Worm (Caenorhabditis elegans) whole organism, L3 larva: Measurements from ENCODE around the gene Y69A2AR.18.

Source experiments
- R02D3.7 ChIP-seq: fragments of 150-350 bp; optimal IDR thresholded peaks from 2 replicates; lab custom pipeline; 2014; ENCODE audit warnings: missing biosample characterization, missing genetic modification characterization
- aly-2 ChIP-seq: fragments of 150-350 bp; optimal IDR thresholded peaks from 2 replicates; lab custom pipeline; 2014; ENCODE audit warnings: missing biosample characterization, missing genetic modification characterization
- ama-1 ChIP-seq: fragments of 150-350 bp; optimal IDR thresholded peaks from 2 replicates; lab custom pipeline; 2018
- ceh-16 ChIP-seq: sonication (generic microtip); optimal IDR thresholded peaks from 2 replicates; lab custom pipeline; 2017; ENCODE audit warnings: missing biosample characterization, missing genetic modification characterization
- ceh-28 ChIP-seq: fragments of 150-350 bp; optimal IDR thresholded peaks from 2 replicates; lab custom pipeline; 2014; ENCODE audit warnings: missing biosample characterization, missing genetic modification reagents, missing genetic modification characterization
- daf-12 ChIP-seq: fragments of 150-350 bp; optimal IDR thresholded peaks from 2 replicates; lab custom pipeline; 2014; ENCODE audit warnings: missing biosample characterization, missing genetic modification reagents, missing genetic modification characterization
- egl-5 ChIP-seq: fragments of 150-350 bp; optimal IDR thresholded peaks from 2 replicates; lab custom pipeline; 2017; ENCODE audit warnings: missing biosample characterization, missing genetic modification reagents, missing genetic modification characterization, inconsistent platforms
- elt-2 ChIP-seq: sonication (generic microtip); optimal IDR thresholded peaks from 2 replicates; lab custom pipeline; 2016; ENCODE audit warnings: missing genetic modification reagents, mild to moderate bottlenecking, missing genetic modification characterization, missing compliant biosample characterization
- elt-3 ChIP-seq, 3 experiments: fragments of 150-350 bp in 1 of 3; sonication (generic microtip) in 2 of 3; optimal IDR thresholded peaks; 2 replicates in 2 of 3; 4 replicates in 1 of 3; lab custom pipeline; 2014 to 2017; ENCODE audit warnings: missing biosample characterization in 3 of 3, missing genetic modification characterization in 3 of 3
- fkh-10 ChIP-seq: sonication (generic microtip); optimal IDR thresholded peaks from 2 replicates; lab custom pipeline; 2017; ENCODE audit warnings: missing biosample characterization, missing genetic modification reagents, missing genetic modification characterization
- fos-1 ChIP-seq: fragments of 150-350 bp; optimal IDR thresholded peaks from 2 replicates; lab custom pipeline; 2014; ENCODE audit warnings: missing biosample characterization, missing genetic modification characterization
- nhr-11 ChIP-seq: fragments of 150-350 bp; optimal IDR thresholded peaks from 2 replicates; lab custom pipeline; 2014; ENCODE audit warnings: missing biosample characterization, missing genetic modification characterization
- nhr-12 ChIP-seq: fragments of 150-350 bp; optimal IDR thresholded peaks from 2 replicates; lab custom pipeline; 2014; ENCODE audit warnings: missing biosample characterization, missing genetic modification characterization
- nhr-23 ChIP-seq: fragments of 150-350 bp; optimal IDR thresholded peaks from 2 replicates; lab custom pipeline; 2014; ENCODE audit warnings: missing biosample characterization, missing genetic modification reagents, missing genetic modification characterization
- nhr-237 ChIP-seq: fragments of 150-350 bp; optimal IDR thresholded peaks from 2 replicates; lab custom pipeline; 2014; ENCODE audit warnings: missing biosample characterization, missing genetic modification characterization
- nhr-28 ChIP-seq: fragments of 150-350 bp; optimal IDR thresholded peaks from 2 replicates; lab custom pipeline; 2014; ENCODE audit warnings: missing biosample characterization, missing genetic modification characterization
- nhr-43 ChIP-seq: sonication (generic microtip); optimal IDR thresholded peaks from 2 replicates; lab custom pipeline; 2016; ENCODE audit warnings: mild to moderate bottlenecking, missing genetic modification characterization, missing compliant biosample characterization; ENCODE audit not compliant: poor library complexity, severe bottlenecking
- nhr-67 ChIP-seq: fragments of 150-350 bp; optimal IDR thresholded peaks from 2 replicates; lab custom pipeline; 2014; ENCODE audit warnings: missing biosample characterization, missing genetic modification characterization
- nhr-77 ChIP-seq: fragments of 150-350 bp; optimal IDR thresholded peaks from 2 replicates; lab custom pipeline; 2014; ENCODE audit warnings: missing biosample characterization, missing genetic modification characterization
- sea-2 ChIP-seq: fragments of 150-350 bp; sonication (generic microtip); optimal IDR thresholded peaks from 4 replicates; lab custom pipeline; 2014; ENCODE audit warnings: missing biosample characterization, missing genetic modification reagents, missing genetic modification characterization
- tbx-2 ChIP-seq: sonication (generic microtip); optimal IDR thresholded peaks from 2 replicates; lab custom pipeline; 2016; ENCODE audit warnings: mild to moderate bottlenecking, missing genetic modification characterization, missing compliant biosample characterization
- unc-39 ChIP-seq: sonication (generic microtip); optimal IDR thresholded peaks from 4 replicates; lab custom pipeline; 2017; ENCODE audit warnings: missing biosample characterization, missing genetic modification characterization
- unc-62 ChIP-seq: fragments of 150-350 bp; sonication (generic microtip); optimal IDR thresholded peaks from 4 replicates; lab custom pipeline; 2014; ENCODE audit warnings: missing biosample characterization, missing genetic modification reagents, missing genetic modification characterization
- zag-1 ChIP-seq: fragments of 150-350 bp; optimal IDR thresholded peaks from 2 replicates; lab custom pipeline; 2014; ENCODE audit warnings: missing biosample characterization, missing genetic modification characterization
- ztf-11 ChIP-seq: fragments of 150-350 bp; optimal IDR thresholded peaks from 2 replicates; lab custom pipeline; 2014; ENCODE audit warnings: missing biosample characterization, missing genetic modification characterization

Gene Y69A2AR.18

DNA sequence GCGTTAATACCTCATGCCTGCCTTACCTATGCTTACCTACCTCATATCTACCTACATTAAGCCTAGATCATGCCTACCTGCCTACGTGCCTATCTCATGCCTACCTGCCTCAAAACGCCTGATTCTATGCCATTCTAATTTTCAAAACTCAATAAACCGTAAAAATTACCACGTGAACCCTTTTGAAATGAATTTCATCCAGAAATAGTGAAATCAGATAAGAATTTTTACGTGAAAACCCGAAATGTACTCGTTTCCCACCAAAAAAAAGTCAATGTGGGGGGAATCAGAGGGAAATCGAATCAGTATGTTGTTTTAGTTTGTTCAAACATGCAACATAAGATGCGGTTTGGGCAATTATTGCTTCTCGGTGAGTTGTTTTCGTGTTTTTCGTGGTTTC is 7.0 kb upstream of the Y69A2AR.18 start, which contains the start of gene Y69A2AR.19:
Gene Y69A2AR.19, plus strand, starts transcription at position 301 of the 400 bp plus-strand sequence.
- TF ChIP-seq zag-1 (tag; lab: Kevin White, UChicago) (no peak), sea-2 (no peak), fos-1 (no peak), ama-1 (lab: Kevin White, UChicago) (no peak), nhr-12 (tag; lab: Kevin White, UChicago) (no peak), tbx-2 (tag; lab: Kevin White, UChicago) (no peak), egl-5 (tag; lab: Kevin White, UChicago) (no peak), nhr-67 (no peak)
- TF ChIP-seq, all 47 proteins: peak for 0

DNA sequence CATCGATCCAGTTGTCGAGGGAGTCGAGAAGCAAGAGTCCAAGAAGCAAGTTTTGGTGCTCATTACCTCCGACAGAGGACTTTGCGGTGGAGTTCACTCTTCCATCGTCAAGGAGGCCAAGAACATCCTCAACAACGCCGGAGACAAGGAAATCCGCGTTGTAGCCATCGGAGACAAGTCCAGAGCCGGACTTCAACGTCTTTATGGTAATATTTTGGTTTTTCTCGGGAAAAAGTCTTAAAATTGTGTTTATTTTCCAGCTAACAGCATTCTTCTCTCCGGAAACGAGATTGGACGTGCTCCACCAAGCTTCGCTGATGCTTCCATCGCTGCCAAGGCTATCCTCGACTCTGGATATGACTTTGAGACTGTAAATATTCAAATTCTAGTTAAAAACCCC is 549 bp downstream of the Y69A2AR.18 start:
- TF ChIP-seq nhr-43 (tag; lab: Kevin White, UChicago) = no peak
- TF ChIP-seq elt-3 (tag; optimal IDR thresholded peaks at IDR 0.05; lab: Kevin White, UChicago) = no peak
- no peak for TF ChIP-seq nhr-237 (tag; lab: Kevin White, UChicago)
- no peak for TF ChIP-seq unc-62 (GFP tag; lab: Kevin White, UChicago)

DNA sequence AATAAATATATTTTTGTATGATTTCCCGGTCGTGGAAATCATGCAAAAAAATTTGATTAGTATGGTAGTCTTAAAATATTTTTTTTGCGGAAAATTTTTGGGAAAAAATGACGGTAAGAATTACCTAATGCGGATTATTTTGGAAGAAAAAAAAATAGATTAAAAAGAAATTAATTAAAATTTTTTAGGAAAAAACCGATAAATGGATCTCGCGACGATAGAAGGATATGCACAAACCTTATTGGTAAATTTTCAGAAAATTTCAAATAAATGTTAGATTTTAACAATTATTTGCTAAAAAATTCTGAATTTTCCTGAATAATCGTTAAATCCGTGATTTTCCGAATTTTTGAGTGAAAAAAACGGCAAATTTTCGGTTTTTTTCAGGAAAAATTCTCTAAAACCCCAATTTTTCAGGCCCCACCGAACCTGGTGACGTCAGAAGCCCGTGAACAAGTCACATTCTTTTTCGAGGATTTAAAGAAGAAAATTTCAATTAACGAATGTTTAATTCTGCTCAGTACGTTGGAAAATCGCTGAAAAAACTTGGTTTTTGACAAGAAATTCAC is 2.2 kb downstream of the Y69A2AR.18 start, which contains the start of gene Y69A2AR.16:
Gene Y69A2AR.16, plus strand, starts transcription at position 189 of the 569 bp plus-strand sequence.
- TF ChIP-seq ceh-16 (tag; lab: Kevin White, UChicago) = no peak
- TF ChIP-seq elt-2 = peak; percentile 10
- TF ChIP-seq ztf-11 = no peak
- peak; percentile 27 for TF ChIP-seq aly-2 (tag; lab: Kevin White, UChicago)
- TF ChIP-seq daf-12 (tag; lab: Kevin White, UChicago) = no peak
- TF ChIP-seq R02D3.7 (tag; lab: Kevin White, UChicago) = no peak

DNA sequence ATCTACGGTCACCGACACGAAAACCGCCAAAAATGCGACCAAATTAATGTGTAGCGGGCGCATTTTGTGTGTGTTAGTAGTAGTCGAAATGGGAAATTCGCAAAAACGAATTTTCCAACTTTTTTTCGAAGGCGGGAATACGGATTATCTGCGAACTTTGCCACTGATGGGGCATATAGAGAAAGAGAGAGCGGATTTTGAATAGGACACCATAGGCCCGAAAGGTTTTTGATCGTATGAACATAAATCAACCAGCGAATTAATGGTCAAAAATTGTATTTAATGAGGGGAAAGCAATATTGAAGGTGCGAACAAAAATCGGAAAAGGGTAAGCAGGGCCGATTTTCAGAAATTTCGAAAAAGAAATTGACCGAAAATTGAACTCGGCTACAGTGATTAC is 12.3 kb downstream of the Y69A2AR.18 start, which contains the start of gene Y69A2AR.22:
Gene Y69A2AR.22, minus strand, starts transcription at position 101 of the 400 bp plus-strand sequence.
- TF ChIP-seq zag-1 (tag; lab: Kevin White, UChicago) = no peak
- no peak for TF ChIP-seq nhr-77 (tag; lab: Kevin White, UChicago)
- TF ChIP-seq nhr-28 = no peak
- no peak for TF ChIP-seq nhr-23
- TF ChIP-seq elt-3 (tag; optimal IDR thresholded peaks at IDR 0.05; lab: Kevin White, UChicago) = no peak
- TF ChIP-seq egl-5 (tag; lab: Kevin White, UChicago) = no peak
- no peak for TF ChIP-seq ama-1 (lab: Kevin White, UChicago)

DNA sequence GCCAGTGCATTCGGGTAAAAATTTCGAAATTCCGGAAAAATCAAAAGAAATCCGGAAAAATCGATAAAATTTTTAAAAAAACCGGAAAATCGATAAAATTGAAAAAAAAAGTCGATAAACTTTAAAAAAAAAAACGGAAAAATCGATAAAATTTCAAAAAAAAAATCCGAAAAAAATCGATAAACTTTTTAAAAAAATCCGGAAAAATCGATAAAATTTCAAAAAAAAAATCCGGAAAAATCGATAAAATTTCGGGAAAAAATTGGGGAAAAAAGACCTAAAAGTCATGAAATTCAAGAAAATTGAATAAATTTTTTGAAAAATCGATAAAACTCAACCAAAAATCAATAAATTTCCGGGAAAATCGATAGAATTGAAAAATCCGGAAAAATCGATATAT is 31.3 kb downstream of the Y69A2AR.18 start:
- TF ChIP-seq ceh-28 (tag; lab: Kevin White, UChicago) = peak; percentile 85
- no peak for TF ChIP-seq unc-39

DNA sequence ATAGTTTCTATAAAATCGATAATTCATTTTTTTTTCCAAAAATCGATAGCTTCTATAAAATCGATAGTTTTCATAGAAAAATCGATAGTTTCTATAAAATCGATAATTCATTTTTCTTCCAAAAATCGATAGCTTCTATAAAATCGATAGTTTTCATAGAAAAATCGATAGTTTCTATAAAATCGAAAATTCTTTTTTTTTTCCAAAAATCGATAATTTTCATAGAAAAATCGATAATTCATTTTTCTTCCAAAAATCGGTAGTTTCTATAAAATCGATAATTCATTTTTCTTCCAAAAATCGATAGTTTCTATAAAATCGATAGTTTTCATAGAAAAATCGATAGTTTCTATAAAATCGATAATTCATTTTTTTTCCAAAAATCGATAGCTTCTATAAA is 33.2 kb downstream of the Y69A2AR.18 start:
- TF ChIP-seq ceh-28 (tag; lab: Kevin White, UChicago) = peak; percentile 90

- peak; percentile 93 for TF ChIP-seq ceh-28 (tag; lab: Kevin White, UChicago)
- TF ChIP-seq fkh-10 (GFP tag; lab: Kevin White, UChicago) = no peak
- TF ChIP-seq nhr-11 (tag; lab: Kevin White, UChicago) = no peak
- TF ChIP-seq nhr-77 (tag; lab: Kevin White, UChicago) = no peak
- no peak for TF ChIP-seq nhr-43 (tag; lab: Kevin White, UChicago)
- TF ChIP-seq egl-5 (tag; lab: Kevin White, UChicago) = no peak
Observed at ce11 chrIV:2529281-2529680, 33.7 kb downstream of the Y69A2AR.18 start.

ce11 chrIV:2530285-2530684 is 34.8 kb downstream of the Y69A2AR.18 start:
- TF ChIP-seq ztf-11 (no peak), ceh-28 (tag; lab: Kevin White, UChicago) (peak; percentile 86), ama-1 (lab: Kevin White, UChicago) (no peak)
